Fruit fly (Drosophila melanogaster) whole organism, pupa: Measurements from ENCODE around the gene Alp10.

Experiments
- CG15710 ChIP-seq: fragments of 200-800 bp; sonication (Bioruptor generic); optimal IDR thresholded peaks from 2 replicates; lab custom pipeline; 2018; ENCODE audit warnings: missing biosample characterization, mild to moderate bottlenecking, missing genetic modification characterization, moderate library complexity
- CG32121 ChIP-seq: fragments of 200-800 bp; sonication (Bioruptor generic); IDR thresholded peaks from 2 replicates; pipeline ENCODE4 v1.3.6; 2022; ENCODE audit warnings: missing biosample characterization, missing genetic modification characterization
- D1 ChIP-seq: fragments of 200-800 bp; sonication (Bioruptor generic); optimal IDR thresholded peaks from 2 replicates; lab custom pipeline; 2018; ENCODE audit warnings: missing biosample characterization, mild to moderate bottlenecking, missing genetic modification characterization, moderate library complexity
- EcR ChIP-seq: fragments of 200-800 bp; sonication (Bioruptor generic); optimal IDR thresholded peaks from 3 replicates; lab custom pipeline; 2019; ENCODE audit warnings: missing biosample characterization, missing genetic modification characterization, mild to moderate bottlenecking, moderate library complexity, missing genetic modification reagents

- TF ChIP-seq D1 (tag; lab: Kevin White, UChicago) = no peak
- TF ChIP-seq CG15710 (tag; lab: Kevin White, UChicago) = no peak
- no peak for TF ChIP-seq CG32121 (GFP tag; lab: Robert Waterston, UW)
- no peak for TF ChIP-seq EcR (GFP tag; lab: Kevin White, UChicago)
Measured at dm6 chr3L:5621908-5622307, 26.8 kb upstream of the Alp10 start.
